Worm (Caenorhabditis elegans) whole organism, young adult: ENCODE measurements around the gene Y42H9AR.4.

ENCODE experiments used
- B0261.1 ChIP-seq: sonication (generic microtip); optimal IDR thresholded peaks from 2 replicates; lab custom pipeline; 2016; ENCODE audit warnings: mild to moderate bottlenecking, missing genetic modification characterization, moderate library complexity, missing compliant biosample characterization
- C06A6.2 ChIP-seq: fragments of 200-800 bp; sonication (Bioruptor generic); conservative IDR thresholded peaks from 2 replicates; pipeline ENCODE4 v1.3.6; 2022; ENCODE audit warnings: missing genetic modification characterization, missing compliant biosample characterization
- C17E4.6 ChIP-seq: fragments of 200-800 bp; sonication (Bioruptor generic); IDR thresholded peaks from 2 replicates; pipeline ENCODE4 v1.3.6; 2022; ENCODE audit warnings: missing genetic modification reagents, missing genetic modification characterization, missing compliant biosample characterization
- F10E7.11 ChIP-seq: sonication (generic microtip); optimal IDR thresholded peaks from 2 replicates; lab custom pipeline; 2017; ENCODE audit warnings: mild to moderate bottlenecking, missing genetic modification characterization, moderate library complexity, missing compliant biosample characterization
- F23B12.7 ChIP-seq: sonication (generic microtip); optimal IDR thresholded peaks from 2 replicates; lab custom pipeline; 2017; ENCODE audit warnings: missing genetic modification characterization, mild to moderate bottlenecking, missing compliant biosample characterization, antibody characterized with exemption, moderate library complexity; ENCODE audit not compliant: insufficient read depth
- F55B11.4 ChIP-seq: sonication (generic microtip); optimal IDR thresholded peaks from 2 replicates; lab custom pipeline; 2016; ENCODE audit warnings: missing compliant biosample characterization, missing genetic modification characterization, borderline replicate concordance; ENCODE audit not compliant: insufficient read depth
- F57C9.4 ChIP-seq: sonication (generic microtip); optimal IDR thresholded peaks from 2 replicates; lab custom pipeline; 2017; ENCODE audit warnings: mild to moderate bottlenecking, missing genetic modification characterization, missing compliant biosample characterization
- K12H6.12 ChIP-seq: fragments of 200-800 bp; sonication (Bioruptor generic); optimal IDR thresholded peaks from 2 replicates; lab custom pipeline; 2018; ENCODE audit warnings: mild to moderate bottlenecking, missing genetic modification characterization, missing compliant biosample characterization
- Y95B8A.8 ChIP-seq: fragments of 200-800 bp; sonication (Bioruptor generic); IDR thresholded peaks from 2 replicates; pipeline ENCODE4 v1.3.6; 2022; ENCODE audit warnings: missing genetic modification reagents, missing genetic modification characterization, missing compliant biosample characterization
- ccch-3 ChIP-seq: fragments of 200-800 bp; sonication (Bioruptor generic); optimal IDR thresholded peaks from 2 replicates; lab custom pipeline; 2018; ENCODE audit warnings: mild to moderate bottlenecking, missing genetic modification characterization, missing compliant biosample characterization
- cebp-1 ChIP-seq, 2 experiments: fragments of 200-800 bp in 1 of 2; sonication (Bioruptor generic) in 1 of 2; sonication (generic microtip) in 1 of 2; IDR thresholded peaks in 1 of 2; optimal IDR thresholded peaks in 1 of 2; 2 replicates each; pipeline versions ENCODE4 v1.3.6 to Lab custom; 2017 to 2022; ENCODE audit warnings: missing compliant biosample characterization in 2 of 2, missing genetic modification characterization in 2 of 2, mild to moderate bottlenecking in 1 of 2, missing genetic modification reagents in 1 of 2, moderate library complexity in 1 of 2
- ets-4 ChIP-seq: fragments of 200-800 bp; sonication (Bioruptor generic); optimal IDR thresholded peaks from 2 replicates; lab custom pipeline; 2018; ENCODE audit warnings: mild to moderate bottlenecking, missing genetic modification characterization, missing compliant biosample characterization
- hlh-12 ChIP-seq: sonication (generic microtip); optimal IDR thresholded peaks from 2 replicates; lab custom pipeline; 2016; ENCODE audit warnings: missing genetic modification characterization, missing compliant biosample characterization
- hmg-1.2 ChIP-seq: fragments of 200-800 bp; sonication (Bioruptor generic); IDR thresholded peaks from 2 replicates; pipeline ENCODE4 v1.3.6; 2022; ENCODE audit warnings: missing genetic modification reagents, missing genetic modification characterization, missing compliant biosample characterization
- let-607 ChIP-seq, 2 experiments: fragments of 200-800 bp in 1 of 2; sonication (Bioruptor generic) in 1 of 2; sonication (generic microtip) in 1 of 2; optimal IDR thresholded peaks; 2 replicates each; lab custom pipeline; 2016 to 2018; ENCODE audit warnings: mild to moderate bottlenecking in 2 of 2, missing compliant biosample characterization in 2 of 2, missing genetic modification characterization in 2 of 2, moderate library complexity in 2 of 2, missing genotype in 1 of 2
- lin-35 ChIP-seq, 3 experiments: fragments of 150-350 bp in 2 of 3; sonication (generic microtip) in 1 of 3; optimal IDR thresholded peaks; 2 replicates each; lab custom pipeline; 2014 to 2018; ENCODE audit warnings: missing biosample characterization in 3 of 3, missing genetic modification characterization in 3 of 3, missing genetic modification reagents in 3 of 3
- madf-6 ChIP-seq: fragments of 200-800 bp; sonication (Bioruptor generic); IDR thresholded peaks from 2 replicates; pipeline ENCODE4 v1.3.6; 2022; ENCODE audit warnings: missing genetic modification reagents, missing genetic modification characterization, missing compliant biosample characterization
- madf-8 ChIP-seq: fragments of 200-800 bp; sonication (Bioruptor generic); conservative IDR thresholded peaks from 2 replicates; pipeline ENCODE4 v1.3.6; 2022; ENCODE audit warnings: missing genetic modification reagents, missing genetic modification characterization, missing compliant biosample characterization
- mcd-1 ChIP-seq: fragments of 200-800 bp; sonication (Bioruptor generic); IDR thresholded peaks from 2 replicates; pipeline ENCODE4 v1.3.6; 2022; ENCODE audit warnings: missing genetic modification reagents, missing genetic modification characterization, missing compliant biosample characterization
- nfya-2 ChIP-seq: fragments of 200-800 bp; sonication (Bioruptor generic); IDR thresholded peaks from 2 replicates; pipeline ENCODE4 v1.3.6; 2022; ENCODE audit warnings: missing genetic modification reagents, missing genetic modification characterization, missing compliant biosample characterization
- nhr-120 ChIP-seq: fragments of 200-800 bp; sonication (Bioruptor generic); IDR thresholded peaks from 2 replicates; pipeline ENCODE4 v1.3.6; 2022; ENCODE audit warnings: missing genetic modification characterization, missing compliant biosample characterization
- nhr-27 ChIP-seq: fragments of 200-800 bp; sonication (Bioruptor generic); optimal IDR thresholded peaks from 2 replicates; lab custom pipeline; 2018; ENCODE audit warnings: mild to moderate bottlenecking, missing genetic modification characterization, moderate library complexity, missing compliant biosample characterization
- pbrm-1 ChIP-seq: fragments of 200-800 bp; sonication (Bioruptor generic); IDR thresholded peaks from 2 replicates; pipeline ENCODE4 v1.3.6; 2022; ENCODE audit warnings: missing genetic modification reagents, missing genetic modification characterization, missing compliant biosample characterization
- rcor-1 ChIP-seq: fragments of 200-800 bp; sonication (Bioruptor generic); IDR thresholded peaks from 2 replicates; pipeline ENCODE4 v1.3.6; 2022; ENCODE audit warnings: missing genetic modification reagents, missing genetic modification characterization, missing compliant biosample characterization
- rec-8 ChIP-seq, 2 experiments: sonication (generic microtip); optimal IDR thresholded peaks; 2 replicates each; lab custom pipeline; 2016; ENCODE audit warnings: mild to moderate bottlenecking in 2 of 2, missing genetic modification characterization in 2 of 2, missing genetic modification reagents in 2 of 2, missing genotype in 2 of 2, missing biosample characterization in 1 of 2, missing compliant biosample characterization in 1 of 2, moderate library complexity in 1 of 2
- sea-2 ChIP-seq: fragments of 200-800 bp; sonication (Bioruptor generic); IDR thresholded peaks from 2 replicates; pipeline ENCODE4 v1.3.6; 2022; ENCODE audit warnings: missing genetic modification characterization, missing compliant biosample characterization
- snpc-1.1 ChIP-seq: sonication (generic microtip); optimal IDR thresholded peaks from 2 replicates; lab custom pipeline; 2017; ENCODE audit warnings: missing genetic modification characterization, mild to moderate bottlenecking, missing compliant biosample characterization, antibody characterized with exemption, moderate library complexity, missing genotype, missing genetic modification reagents; ENCODE audit not compliant: insufficient read depth
- snpc-3.4 ChIP-seq: sonication (generic microtip); optimal IDR thresholded peaks from 2 replicates; lab custom pipeline; 2017; ENCODE audit warnings: missing genetic modification characterization, mild to moderate bottlenecking, missing compliant biosample characterization, antibody characterized with exemption, moderate library complexity, missing genotype, missing genetic modification reagents
- snpc-4 ChIP-seq, 5 experiments: fragments of 150-350 bp in 1 of 5; sonication (generic microtip) in 4 of 5; optimal IDR thresholded peaks; 2 replicates each; lab custom pipeline; 2014 to 2018; ENCODE audit warnings: missing genetic modification characterization in 5 of 5, missing biosample characterization in 3 of 5, antibody characterized with exemption in 2 of 5, mild to moderate bottlenecking in 2 of 5, missing compliant biosample characterization in 2 of 5, missing genotype in 2 of 5, moderate library complexity in 2 of 5, missing genetic modification reagents in 1 of 5
- tbx-9 ChIP-seq: sonication (generic microtip); optimal IDR thresholded peaks from 2 replicates; lab custom pipeline; 2016; ENCODE audit warnings: borderline replicate concordance, missing genetic modification characterization, inconsistent platforms, missing compliant biosample characterization
- xnd-1 ChIP-seq: sonication (generic microtip); optimal IDR thresholded peaks from 2 replicates; lab custom pipeline; 2016; ENCODE audit warnings: missing genotype, missing genetic modification reagents, missing genetic modification characterization, missing compliant biosample characterization
- ztf-18 ChIP-seq: sonication (generic microtip); optimal IDR thresholded peaks from 2 replicates; lab custom pipeline; 2016; ENCODE audit warnings: missing genotype, mild to moderate bottlenecking, missing genetic modification characterization, missing compliant biosample characterization

Y42H9AR.4 gene

DNA sequence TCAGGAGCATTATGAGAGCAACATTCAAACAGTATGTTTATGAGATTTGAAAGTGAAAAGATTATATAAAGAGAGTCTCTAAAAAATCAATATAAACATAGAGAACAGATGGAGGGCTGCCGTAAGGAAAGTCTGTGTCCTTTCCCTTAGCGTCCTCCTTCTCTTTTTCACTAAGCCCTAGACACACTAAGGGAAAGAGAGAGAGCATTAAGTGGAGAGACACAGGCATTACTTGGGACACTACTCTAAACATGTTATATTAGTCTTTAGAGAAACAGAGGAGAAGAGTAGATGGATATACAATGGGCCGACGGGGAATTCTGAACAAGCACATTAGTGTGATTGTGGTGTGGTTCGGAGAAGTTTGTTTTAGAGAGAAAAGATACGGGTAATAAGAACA is 15.6 kb downstream of the Y42H9AR.4 start:
- no peak for TF ChIP-seq hlh-12 (tag; lab: Kevin White, UChicago)
- no peak for TF ChIP-seq F10E7.11 (tag; lab: Kevin White, UChicago)
- no peak for TF ChIP-seq C17E4.6 (GFP tag; lab: Robert Waterston, UW)
- no peak for TF ChIP-seq xnd-1
- TF ChIP-seq rec-8 (tag; optimal IDR thresholded peaks at IDR 0.05; lab: Kevin White, UChicago) = no peak
- TF ChIP-seq nhr-27 (tag; lab: Kevin White, UChicago) = no peak
- TF ChIP-seq F23B12.7 (tag; lab: Kevin White, UChicago) = no peak
- no peak for TF ChIP-seq Y95B8A.8 (GFP tag; lab: Robert Waterston, UW)
- no peak for TF ChIP-seq ccch-3

DNA sequence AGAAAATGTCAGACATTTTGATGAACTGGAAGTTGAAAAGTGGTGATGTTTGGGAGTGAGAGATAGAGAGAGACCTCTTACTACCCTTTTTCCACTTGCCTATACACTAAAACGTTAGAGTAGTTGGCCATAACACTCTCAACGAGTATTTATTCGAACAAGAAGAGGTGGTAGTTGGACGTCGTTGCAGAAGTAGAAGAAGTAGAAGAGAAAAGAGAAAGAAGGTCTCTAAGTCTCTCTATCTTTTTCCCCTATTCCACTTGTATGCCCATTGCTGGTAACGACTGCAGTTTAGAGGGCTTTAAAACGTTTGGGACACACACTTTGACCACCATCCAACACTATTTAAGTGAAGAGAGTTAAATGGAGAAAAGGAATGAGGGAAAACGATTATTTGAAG is 20.5 kb downstream of the Y42H9AR.4 start:
- TF ChIP-seq let-607 (tag; optimal IDR thresholded peaks at IDR 0.05; lab: Kevin White, UChicago) = no peak
- TF ChIP-seq F55B11.4 (tag; lab: Kevin White, UChicago) = no peak
- no peak for TF ChIP-seq madf-6 (GFP tag; lab: Robert Waterston, UW)
- TF ChIP-seq nhr-27 (tag; lab: Kevin White, UChicago) = no peak
- TF ChIP-seq cebp-1 (GFP tag; IDR thresholded peaks at IDR 0.05; lab: Robert Waterston, UW) = no peak
- TF ChIP-seq cebp-1 (tag; optimal IDR thresholded peaks at IDR 0.05; lab: Kevin White, UChicago) = no peak
- TF ChIP-seq C06A6.2 (GFP tag; lab: Robert Waterston, UW) = no peak
- TF ChIP-seq snpc-1.1 (tag; lab: Kevin White, UChicago) = no peak
- TF ChIP-seq rcor-1 (GFP tag; lab: Robert Waterston, UW) = no peak
- no peak for TF ChIP-seq sea-2 (GFP tag; lab: Robert Waterston, UW)
- no peak for TF ChIP-seq hmg-1.2
- no peak for TF ChIP-seq ztf-18 (tag; lab: Kevin White, UChicago)
- no peak for TF ChIP-seq pbrm-1 (GFP tag; lab: Robert Waterston, UW)
- TF ChIP-seq madf-8 = no peak
- no peak for TF ChIP-seq K12H6.12
- no peak for TF ChIP-seq lin-35 (GFP tag; optimal IDR thresholded peaks at IDR 0.05; lab: Kevin White, UChicago)
- TF ChIP-seq snpc-3.4 (tag; lab: Kevin White, UChicago) = no peak

DNA sequence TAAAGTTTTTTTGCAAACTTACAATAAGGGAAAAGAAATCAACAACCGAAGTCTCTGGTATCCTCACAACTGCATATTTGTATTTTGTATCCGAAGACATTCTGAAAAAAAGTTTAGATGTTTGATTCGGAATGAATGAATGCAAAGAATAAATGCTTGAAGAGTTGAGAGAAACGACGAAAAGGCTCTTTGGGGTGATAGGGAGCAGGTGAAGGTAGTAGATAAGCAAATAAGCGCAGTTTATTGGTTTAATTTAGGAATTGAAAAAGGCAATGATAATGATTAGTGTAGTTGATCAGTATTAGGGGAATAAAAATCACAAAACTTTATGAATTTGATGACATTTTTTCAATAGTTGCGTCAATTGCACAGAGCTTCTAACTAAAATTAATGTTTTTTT is 25.5 kb downstream of the Y42H9AR.4 start, which contains the start of gene nsy-7:
TSS of gene nsy-7 (minus strand) at position 101 of the 400 bp plus-strand sequence.
- no peak for TF ChIP-seq F57C9.4
- no peak for TF ChIP-seq tbx-9
- TF ChIP-seq snpc-4 (GFP tag; optimal IDR thresholded peaks at IDR 0.05; lab: Kevin White, UChicago) = no peak
- no peak for TF ChIP-seq snpc-4 (tag; optimal IDR thresholded peaks at IDR 0.05; lab: Kevin White, UChicago)
- TF ChIP-seq ets-4 (GFP tag; lab: Kevin White, UChicago) = no peak
- no peak for TF ChIP-seq B0261.1 (tag; lab: Kevin White, UChicago)
- TF ChIP-seq K12H6.12 = no peak
- TF ChIP-seq nfya-2 = no peak
- no peak for TF ChIP-seq nhr-120 (GFP tag; lab: Robert Waterston, UW)
- TF ChIP-seq F55B11.4 (tag; lab: Kevin White, UChicago) = no peak
- no peak for TF ChIP-seq mcd-1 (GFP tag; lab: Robert Waterston, UW)
- TF ChIP-seq, all 124 proteins: peak for 0
